Fruit fly (Drosophila melanogaster) whole organism, embryonic: Measurements from ENCODE around the gene CG46456.
A peak's percentile ranks its signal among the peaks of the same experiment; 100 is the strongest.

Source experiments
- CG10147 ChIP-seq: fragments of 200-800 bp; sonication (Bioruptor generic); optimal IDR thresholded peaks from 2 replicates; lab custom pipeline; 2019; ENCODE audit warnings: missing biosample characterization, mild to moderate bottlenecking, missing genetic modification characterization, moderate library complexity
- CG1024 ChIP-seq: fragments of 200-800 bp; sonication (Bioruptor generic); IDR thresholded peaks from 2 replicates; pipeline ENCODE4 v1.3.6; 2022; ENCODE audit warnings: missing biosample characterization, missing genetic modification characterization
- CG10959 ChIP-seq: fragments of 200-800 bp; sonication (Bioruptor generic); IDR thresholded peaks from 2 replicates; pipeline ENCODE4 v1.3.6; 2022; ENCODE audit warnings: missing biosample characterization, missing genetic modification characterization
- CG11504 ChIP-seq: fragments of 200-800 bp; sonication (Bioruptor generic); optimal IDR thresholded peaks from 3 replicates; lab custom pipeline; 2019; ENCODE audit warnings: missing biosample characterization, mild to moderate bottlenecking, missing genetic modification characterization, moderate library complexity
- CG12104 ChIP-seq: fragments of 200-800 bp; sonication (Bioruptor generic); optimal IDR thresholded peaks from 3 replicates; lab custom pipeline; 2016; ENCODE audit warnings: missing biosample characterization, missing genetic modification characterization
- CG17328 ChIP-seq: fragments of 200-800 bp; sonication (Bioruptor generic); IDR thresholded peaks from 2 replicates; pipeline ENCODE4 v1.3.6; 2022; ENCODE audit warnings: missing biosample characterization, missing genetic modification characterization
- CG2875 ChIP-seq: fragments of 200-800 bp; sonication (Bioruptor generic); optimal IDR thresholded peaks from 2 replicates; lab custom pipeline; 2017; ENCODE audit warnings: missing biosample characterization, mild to moderate bottlenecking, missing genetic modification characterization, missing genetic modification reagents
- CG3407 ChIP-seq: fragments of 200-800 bp; sonication (Bioruptor generic); optimal IDR thresholded peaks from 2 replicates; lab custom pipeline; 2018; ENCODE audit warnings: missing biosample characterization, mild to moderate bottlenecking, missing genetic modification characterization
- CG34422 ChIP-seq: fragments of 200-800 bp; sonication (Bioruptor generic); IDR thresholded peaks from 3 replicates; pipeline ENCODE4 v1.3.6; 2022; ENCODE audit warnings: missing biosample characterization, missing genetic modification characterization
- CG4707 ChIP-seq: fragments of 200-800 bp; sonication (Bioruptor generic); optimal IDR thresholded peaks from 2 replicates; lab custom pipeline; 2018; ENCODE audit warnings: missing biosample characterization, mild to moderate bottlenecking, missing genetic modification characterization, moderate library complexity
- CG4730 ChIP-seq: fragments of 200-800 bp; sonication (Bioruptor generic); IDR thresholded peaks from 2 replicates; pipeline ENCODE4 v1.3.6; 2022; ENCODE audit warnings: missing biosample characterization, missing genetic modification characterization
- CG6854 ChIP-seq: fragments of 200-800 bp; sonication (Bioruptor generic); optimal IDR thresholded peaks from 3 replicates; lab custom pipeline; 2017; ENCODE audit warnings: missing biosample characterization, mild to moderate bottlenecking, missing genetic modification characterization
- CG8478 ChIP-seq: fragments of >200 bp; optimal IDR thresholded peaks from 2 replicates; lab custom pipeline; 2018
- CG9609 ChIP-seq: fragments of 200-800 bp; sonication (Bioruptor generic); optimal IDR thresholded peaks from 3 replicates; lab custom pipeline; 2016; ENCODE audit warnings: missing biosample characterization, missing genetic modification characterization
- Dbx ChIP-seq: fragments of 200-800 bp; sonication (Bioruptor generic); IDR thresholded peaks from 3 replicates; pipeline ENCODE4 v1.3.6; 2022; ENCODE audit warnings: missing biosample characterization, missing genetic modification characterization
- Dll ChIP-seq: fragments of 200-800 bp; sonication (Bioruptor generic); IDR thresholded peaks from 4 replicates; pipeline ENCODE4 v1.3.6; 2022; ENCODE audit warnings: missing biosample characterization, missing genetic modification characterization; ENCODE audit not compliant: partially characterized antibody
- Dref ChIP-seq: fragments of 200-800 bp; sonication (Bioruptor generic); IDR thresholded peaks from 2 replicates; pipeline ENCODE4 v1.3.6; 2022; ENCODE audit warnings: missing biosample characterization, missing genetic modification characterization
- Eip74EF ChIP-seq, 2 experiments: fragments of 200-800 bp in 1 of 2; fragments of >200 bp in 1 of 2; sonication (Bioruptor generic) in 1 of 2; optimal IDR thresholded peaks; 2 replicates each; lab custom pipeline; 2017 to 2019; ENCODE audit warnings: missing biosample characterization in 2 of 2, missing genetic modification characterization in 2 of 2, mild to moderate bottlenecking in 1 of 2, moderate library complexity in 1 of 2
- GATAe ChIP-seq: fragments of 200-800 bp; sonication (Bioruptor generic); conservative IDR thresholded peaks from 2 replicates; pipeline ENCODE4 v1.3.6; 2022; ENCODE audit warnings: missing biosample characterization, missing genetic modification characterization
- H2.0 ChIP-seq: fragments of 200-800 bp; sonication (Bioruptor generic); IDR thresholded peaks from 2 replicates; pipeline ENCODE4 v1.3.6; 2022; ENCODE audit warnings: missing biosample characterization, missing genetic modification characterization
- HmgZ ChIP-seq: fragments of 200-800 bp; sonication (Bioruptor generic); optimal IDR thresholded peaks from 2 replicates; lab custom pipeline; 2018; ENCODE audit warnings: missing biosample characterization, mild to moderate bottlenecking, missing genetic modification characterization
- Lpt ChIP-seq: fragments of >200 bp; optimal IDR thresholded peaks from 2 replicates; lab custom pipeline; 2018; ENCODE audit warnings: missing biosample characterization, missing genetic modification characterization
- Meics ChIP-seq: fragments of 200-800 bp; sonication (Bioruptor generic); optimal IDR thresholded peaks from 2 replicates; lab custom pipeline; 2017; ENCODE audit warnings: missing biosample characterization, mild to moderate bottlenecking, missing genetic modification characterization
- NfI ChIP-seq: fragments of 200-800 bp; sonication (Bioruptor generic); optimal IDR thresholded peaks from 3 replicates; lab custom pipeline; 2018; ENCODE audit warnings: missing biosample characterization, mild to moderate bottlenecking, missing genetic modification characterization, moderate library complexity
- Poxn ChIP-seq: fragments of 200-800 bp; sonication (Bioruptor generic); IDR thresholded peaks from 2 replicates; pipeline ENCODE4 v1.3.6; 2022; ENCODE audit warnings: missing biosample characterization, missing genetic modification characterization
- Ravus ChIP-seq: fragments of 200-800 bp; sonication (Bioruptor generic); IDR thresholded peaks from 2 replicates; pipeline ENCODE4 v1.3.6; 2022; ENCODE audit warnings: missing biosample characterization, missing genetic modification characterization
- Scr ChIP-seq: fragments of 200-800 bp; sonication (Bioruptor generic); IDR thresholded peaks from 2 replicates; pipeline ENCODE4 v1.3.6; 2022; ENCODE audit warnings: missing biosample characterization, missing genetic modification characterization; ENCODE audit not compliant: partially characterized antibody
- Ssrp ChIP-seq: fragments of 200-800 bp; sonication (Bioruptor generic); optimal IDR thresholded peaks from 2 replicates; lab custom pipeline; 2018; ENCODE audit warnings: missing biosample characterization, mild to moderate bottlenecking, missing genetic modification characterization, moderate library complexity
- Trl ChIP-seq, 3 experiments: fragments of >200 bp in 2 of 3; fragments of 200-800 bp in 1 of 3; sonication (Bioruptor generic) in 1 of 3; optimal IDR thresholded peaks; 2 replicates in 1 of 3; 3 replicates in 2 of 3; lab custom pipeline; 2016 to 2017; ENCODE audit warnings: missing biosample characterization in 1 of 3, missing genetic modification characterization in 1 of 3
- YL-1 ChIP-seq: fragments of 200-800 bp; sonication (Bioruptor generic); optimal IDR thresholded peaks from 3 replicates; lab custom pipeline; 2017; ENCODE audit warnings: missing biosample characterization, mild to moderate bottlenecking, missing genetic modification characterization
- cato ChIP-seq: fragments of 200-800 bp; sonication (Bioruptor generic); optimal IDR thresholded peaks from 2 replicates; lab custom pipeline; 2016; ENCODE audit warnings: missing biosample characterization, missing genetic modification characterization, borderline replicate concordance
- chinmo ChIP-seq: fragments of 200-800 bp; sonication (Bioruptor generic); IDR thresholded peaks from 4 replicates; pipeline ENCODE4 v1.3.6; 2022; ENCODE audit warnings: missing biosample characterization, missing genetic modification characterization; ENCODE audit not compliant: partially characterized antibody
- dmrt99B ChIP-seq: fragments of 200-800 bp; sonication (Bioruptor generic); optimal IDR thresholded peaks from 2 replicates; lab custom pipeline; 2018; ENCODE audit warnings: missing biosample characterization, mild to moderate bottlenecking, missing genetic modification characterization, moderate library complexity
- hb ChIP-seq: fragments of 200-800 bp; sonication (Bioruptor generic); IDR thresholded peaks from 3 replicates; pipeline ENCODE4 v1.3.6; 2022; ENCODE audit warnings: missing biosample characterization, missing genetic modification characterization; ENCODE audit not compliant: partially characterized antibody
- luna ChIP-seq: fragments of 200-800 bp; sonication (Bioruptor generic); optimal IDR thresholded peaks from 2 replicates; lab custom pipeline; 2016; ENCODE audit warnings: missing biosample characterization, missing genetic modification characterization
- maf-S ChIP-seq: fragments of 200-800 bp; sonication (Bioruptor generic); optimal IDR thresholded peaks from 2 replicates; lab custom pipeline; 2016; ENCODE audit warnings: missing biosample characterization, missing genetic modification characterization
- mam ChIP-seq: fragments of 200-800 bp; sonication (Bioruptor generic); optimal IDR thresholded peaks from 3 replicates; lab custom pipeline; 2016; ENCODE audit warnings: missing biosample characterization, missing genetic modification characterization
- nerfin-2 ChIP-seq: fragments of 200-800 bp; sonication (Bioruptor generic); IDR thresholded peaks from 2 replicates; pipeline ENCODE4 v1.3.6; 2022; ENCODE audit warnings: missing biosample characterization, missing genetic modification characterization; ENCODE audit not compliant: partially characterized antibody
- odd ChIP-seq: fragments of 200-800 bp; sonication (Bioruptor generic); optimal IDR thresholded peaks from 2 replicates; lab custom pipeline; 2017; ENCODE audit warnings: missing biosample characterization, mild to moderate bottlenecking, missing genetic modification characterization
- phol ChIP-seq: fragments of 200-800 bp; sonication (Bioruptor generic); optimal IDR thresholded peaks from 3 replicates; lab custom pipeline; 2018; ENCODE audit warnings: missing biosample characterization, mild to moderate bottlenecking, missing genetic modification characterization, moderate library complexity
- ranshi ChIP-seq: fragments of 200-800 bp; sonication (Bioruptor generic); IDR thresholded peaks from 2 replicates; pipeline ENCODE4 v1.3.6; 2022; ENCODE audit warnings: missing biosample characterization, missing genetic modification characterization
- repo ChIP-seq: fragments of 200-800 bp; sonication (Bioruptor generic); optimal IDR thresholded peaks from 2 replicates; lab custom pipeline; 2016; ENCODE audit warnings: missing biosample characterization, missing genetic modification characterization
- sim ChIP-seq: fragments of 200-800 bp; sonication (Bioruptor generic); IDR thresholded peaks from 2 replicates; pipeline ENCODE4 v1.3.6; 2022; ENCODE audit warnings: missing biosample characterization, missing genetic modification characterization
- slou ChIP-seq: fragments of 200-800 bp; sonication (Bioruptor generic); optimal IDR thresholded peaks from 3 replicates; lab custom pipeline; 2016; ENCODE audit warnings: missing biosample characterization, missing genetic modification characterization
- sob ChIP-seq: fragments of 200-800 bp; sonication (Bioruptor generic); IDR thresholded peaks from 2 replicates; pipeline ENCODE4 v1.3.6; 2022; ENCODE audit warnings: missing biosample characterization, missing genetic modification characterization
- sug ChIP-seq: fragments of 200-800 bp; optimal IDR thresholded peaks from 2 replicates; lab custom pipeline; 2019; ENCODE audit warnings: missing biosample characterization, mild to moderate bottlenecking, missing genetic modification characterization, moderate library complexity
- trh ChIP-seq: fragments of 200-800 bp; sonication (Bioruptor generic); optimal IDR thresholded peaks from 2 replicates; lab custom pipeline; 2016; ENCODE audit warnings: missing biosample characterization, missing genetic modification characterization
- yki ChIP-seq: fragments of >200 bp; optimal IDR thresholded peaks from 3 replicates; lab custom pipeline; 2018
- zen2 ChIP-seq: fragments of 200-800 bp; sonication (Bioruptor generic); IDR thresholded peaks from 3 replicates; pipeline ENCODE4 v1.3.6; 2022; ENCODE audit warnings: missing biosample characterization, missing genetic modification characterization; ENCODE audit not compliant: partially characterized antibody

CG46456 gene

dm6 chr3L:5355074-5355790 is at the start of gene CG46456 (continued):
- peak; percentile 91 for TF ChIP-seq CG3407
- peak; percentile 75 for TF ChIP-seq Ravus (GFP tag; lab: Robert Waterston, UW)
- 0 out of 2 replicates have a peak, but pooled peaks have one; percentile 32 for TF ChIP-seq GATAe (GFP tag; lab: Robert Waterston, UW)
- peak; percentile 95 for TF ChIP-seq CG11504
- TF ChIP-seq yki (lab: Kevin White, UChicago), result no peak
- TF ChIP-seq slou (GFP tag; lab: Kevin White, UChicago), result peak; percentile 51
- TF ChIP-seq Dref (GFP tag; lab: Robert Waterston, UW), result no peak
- TF ChIP-seq sob (GFP tag; lab: Robert Waterston, UW), result peak; percentile 92
- peak; percentile 33 for TF ChIP-seq trh (GFP tag; lab: Kevin White, UChicago)
- peak; percentile 89 for TF ChIP-seq CG2875 (GFP tag; lab: Kevin White, UChicago)
- TF ChIP-seq mam, result peak; percentile 57
- peak; percentile 96 for TF ChIP-seq Meics (GFP tag; lab: Kevin White, UChicago)
- TF ChIP-seq sim (GFP tag; lab: Robert Waterston, UW), result peak; percentile 86
- TF ChIP-seq CG17328, result peak; percentile 91
- no peak for TF ChIP-seq CG9609 (GFP tag; lab: Kevin White, UChicago)
- peak; percentile 69 for TF ChIP-seq YL-1 (GFP tag; lab: Kevin White, UChicago)
- peak; percentile 96 for TF ChIP-seq CG6854
- peak; percentile 95 for TF ChIP-seq phol (tag; lab: Kevin White, UChicago)
- peak; percentile 60 for TF ChIP-seq Scr (GFP tag; lab: Robert Waterston, UW)
- peak; percentile 97 for TF ChIP-seq dmrt99B (tag; lab: Kevin White, UChicago)
- TF ChIP-seq Ssrp (tag; lab: Kevin White, UChicago), result peak; percentile 90
- peak; percentile 96 for TF ChIP-seq CG10147
- TF ChIP-seq ranshi, result peak; percentile 91; the same call in 1 of the 2 replicates
- TF ChIP-seq Lpt (GFP tag; lab: Kevin White, UChicago), result no peak
- peak; percentile 92 for TF ChIP-seq CG34422
- peak; percentile 88 for TF ChIP-seq H2.0
- TF ChIP-seq repo (GFP tag; lab: Kevin White, UChicago), result peak; percentile 59
- TF ChIP-seq hb, result no peak
- TF ChIP-seq maf-S (GFP tag; lab: Kevin White, UChicago), result peak; percentile 47
- peak; percentile 78 for TF ChIP-seq CG4707 (GFP tag; lab: Kevin White, UChicago)
- TF ChIP-seq Trl (optimal IDR thresholded peaks at IDR 0.05; lab: Kevin White, UChicago), result peak; percentile 14 to 57
- peak; percentile 52 for TF ChIP-seq Trl (GFP tag; optimal IDR thresholded peaks at IDR 0.05; lab: Kevin White, UChicago)
- no peak for TF ChIP-seq luna (GFP tag; lab: Kevin White, UChicago)
- peak; percentile 96 for TF ChIP-seq HmgZ
- TF ChIP-seq NfI, result peak; percentile 92
- TF ChIP-seq cato (GFP tag; lab: Kevin White, UChicago), result peak; percentile 75
- TF ChIP-seq Eip74EF (GFP tag; optimal IDR thresholded peaks at IDR 0.05; lab: Kevin White, UChicago), result peak in 1 of 2 experiments; percentile 95
- no peak for TF ChIP-seq CG8478 (lab: Kevin White, UChicago)
- TF ChIP-seq Dll, result peak; percentile 55; the same call in 1 of the 4 replicates
- TF ChIP-seq nerfin-2, result no peak; the same call in 1 of the 2 replicates
- peak; percentile 94 for TF ChIP-seq odd (GFP tag; lab: Kevin White, UChicago)
- peak; percentile 92 for TF ChIP-seq Dbx (GFP tag; lab: Robert Waterston, UW)
- TF ChIP-seq CG10959 (GFP tag; lab: Robert Waterston, UW), result peak; percentile 84
- peak; percentile 94 for TF ChIP-seq sug (tag; lab: Kevin White, UChicago)
- no peak; the same call in 2 of the 3 replicates for TF ChIP-seq zen2 (GFP tag; lab: Robert Waterston, UW)
- TF ChIP-seq CG4730 (GFP tag; lab: Robert Waterston, UW), result peak; percentile 80
- peak; percentile 82 for TF ChIP-seq CG12104 (GFP tag; lab: Kevin White, UChicago)
- TF ChIP-seq CG1024 (GFP tag; lab: Robert Waterston, UW), result peak; percentile 72
- TF ChIP-seq chinmo (GFP tag; lab: Robert Waterston, UW), result peak; percentile 86; the same call in 3 of the 4 replicates
- peak; percentile 17; the same call in 1 of the 2 replicates for TF ChIP-seq Poxn (GFP tag; lab: Robert Waterston, UW)
